Fruit fly (Drosophila melanogaster) whole organism, embryonic: ENCODE data around the gene CG15034.

Experiments used
- BEAF-32 ChIP-seq: fragments of 200-800 bp; sonication (Bioruptor generic); optimal IDR thresholded peaks from 3 replicates; lab custom pipeline; 2017; ENCODE audit warnings: missing biosample characterization, missing genetic modification characterization, mild to moderate bottlenecking, moderate library complexity, missing genetic modification reagents
- BtbVII ChIP-seq: fragments of 200-800 bp; sonication (Bioruptor generic); optimal IDR thresholded peaks from 3 replicates; lab custom pipeline; 2017; ENCODE audit warnings: missing biosample characterization, mild to moderate bottlenecking, missing genetic modification characterization
- CG10209 ChIP-seq: fragments of 200-800 bp; sonication (Bioruptor generic); optimal IDR thresholded peaks from 3 replicates; lab custom pipeline; 2017; ENCODE audit warnings: missing biosample characterization, mild to moderate bottlenecking, missing genetic modification characterization, missing genetic modification reagents
- CG11085 ChIP-seq: fragments of 200-800 bp; sonication (Bioruptor generic); IDR thresholded peaks from 2 replicates; pipeline ENCODE4 v1.3.6; 2022; ENCODE audit warnings: missing biosample characterization, missing genetic modification characterization
- CG12769 ChIP-seq: fragments of 200-800 bp; sonication (Bioruptor generic); optimal IDR thresholded peaks from 2 replicates; lab custom pipeline; 2019; ENCODE audit warnings: missing biosample characterization, mild to moderate bottlenecking, missing genetic modification characterization, moderate library complexity
- CG15011 ChIP-seq: fragments of 200-800 bp; sonication (Bioruptor generic); optimal IDR thresholded peaks from 3 replicates; lab custom pipeline; 2018; ENCODE audit warnings: missing biosample characterization, mild to moderate bottlenecking, missing genetic modification characterization
- CG17612 ChIP-seq: fragments of 200-800 bp; sonication (Bioruptor generic); IDR thresholded peaks from 2 replicates; pipeline ENCODE4 v1.3.6; 2022; ENCODE audit warnings: missing biosample characterization, missing genetic modification characterization
- CG1832 ChIP-seq: fragments of 200-800 bp; sonication (Bioruptor generic); optimal IDR thresholded peaks from 2 replicates; lab custom pipeline; 2017; ENCODE audit warnings: missing biosample characterization, mild to moderate bottlenecking, missing genetic modification characterization, inconsistent platforms
- CG3065 ChIP-seq: fragments of 200-800 bp; sonication (Bioruptor generic); optimal IDR thresholded peaks from 2 replicates; lab custom pipeline; 2016; ENCODE audit warnings: missing biosample characterization, missing genetic modification characterization
- CG31441 ChIP-seq: fragments of 200-800 bp; sonication (Bioruptor generic); IDR thresholded peaks from 2 replicates; pipeline ENCODE4 v1.3.6; 2022; ENCODE audit warnings: missing biosample characterization, missing genetic modification characterization
- CG3838 ChIP-seq: fragments of 200-800 bp; sonication (Bioruptor generic); optimal IDR thresholded peaks from 3 replicates; lab custom pipeline; 2016; ENCODE audit warnings: missing biosample characterization, missing genetic modification characterization
- CG4730 ChIP-seq: fragments of 200-800 bp; sonication (Bioruptor generic); IDR thresholded peaks from 2 replicates; pipeline ENCODE4 v1.3.6; 2022; ENCODE audit warnings: missing biosample characterization, missing genetic modification characterization
- CG6272 ChIP-seq: fragments of 200-800 bp; sonication (Bioruptor generic); IDR thresholded peaks from 2 replicates; pipeline ENCODE4 v1.3.6; 2022; ENCODE audit warnings: missing biosample characterization, missing genetic modification characterization
- CG7839 ChIP-seq: fragments of 200-800 bp; sonication (Bioruptor generic); optimal IDR thresholded peaks from 3 replicates; lab custom pipeline; 2018; ENCODE audit warnings: missing biosample characterization, mild to moderate bottlenecking, missing genetic modification characterization, moderate library complexity
- CG8478 ChIP-seq: fragments of >200 bp; optimal IDR thresholded peaks from 2 replicates; lab custom pipeline; 2018
- CG9932 ChIP-seq: fragments of 200-800 bp; sonication (Bioruptor generic); IDR thresholded peaks from 2 replicates; pipeline ENCODE4 v1.3.6; 2022; ENCODE audit warnings: missing biosample characterization, missing genetic modification characterization
- CkIIα-i1 ChIP-seq: fragments of 200-800 bp; sonication (Bioruptor generic); IDR thresholded peaks from 2 replicates; pipeline ENCODE4 v1.3.6; 2022; ENCODE audit warnings: missing biosample characterization, missing genetic modification characterization
- D19A ChIP-seq: fragments of 200-800 bp; optimal IDR thresholded peaks from 3 replicates; lab custom pipeline; 2019; ENCODE audit warnings: missing biosample characterization, mild to moderate bottlenecking, missing genetic modification characterization, moderate library complexity
- Dbx ChIP-seq: fragments of 200-800 bp; sonication (Bioruptor generic); IDR thresholded peaks from 3 replicates; pipeline ENCODE4 v1.3.6; 2022; ENCODE audit warnings: missing biosample characterization, missing genetic modification characterization
- Elba2 ChIP-seq: fragments of 200-800 bp; sonication (Bioruptor generic); optimal IDR thresholded peaks from 3 replicates; lab custom pipeline; 2016; ENCODE audit warnings: missing biosample characterization, missing genetic modification characterization
- Fer3 ChIP-seq: fragments of 200-800 bp; sonication (Bioruptor generic); optimal IDR thresholded peaks from 2 replicates; lab custom pipeline; 2018; ENCODE audit warnings: missing biosample characterization, mild to moderate bottlenecking, missing genetic modification characterization, moderate library complexity
- HLH54F ChIP-seq: fragments of 200-800 bp; sonication (Bioruptor generic); optimal IDR thresholded peaks from 3 replicates; lab custom pipeline; 2016; ENCODE audit warnings: missing biosample characterization, missing genetic modification characterization
- Hmx ChIP-seq: fragments of 200-800 bp; sonication (Bioruptor generic); optimal IDR thresholded peaks from 2 replicates; lab custom pipeline; 2016; ENCODE audit warnings: missing biosample characterization, missing genetic modification characterization
- Med ChIP-seq: fragments of 200-800 bp; sonication (Bioruptor generic); peaks from one replicate; lab custom pipeline; 2016; ENCODE audit warnings: missing biosample characterization, missing genetic modification characterization, mild to moderate bottlenecking, inconsistent platforms, moderate library complexity
- NK7.1 ChIP-seq: fragments of 200-800 bp; sonication (Bioruptor generic); optimal IDR thresholded peaks from 3 replicates; lab custom pipeline; 2016; ENCODE audit warnings: missing biosample characterization, missing genetic modification characterization
- Rx ChIP-seq: fragments of 200-800 bp; sonication (Bioruptor generic); IDR thresholded peaks from 2 replicates; pipeline ENCODE4 v1.3.6; 2022; ENCODE audit warnings: missing biosample characterization, missing genetic modification characterization
- Sox100B ChIP-seq: fragments of 200-800 bp; sonication (Bioruptor generic); optimal IDR thresholded peaks from 3 replicates; lab custom pipeline; 2018; ENCODE audit warnings: missing biosample characterization, mild to moderate bottlenecking, missing genetic modification characterization
- YL-1 ChIP-seq: fragments of 200-800 bp; sonication (Bioruptor generic); optimal IDR thresholded peaks from 3 replicates; lab custom pipeline; 2017; ENCODE audit warnings: missing biosample characterization, mild to moderate bottlenecking, missing genetic modification characterization
- ac ChIP-seq: fragments of 200-800 bp; sonication (Bioruptor generic); optimal IDR thresholded peaks from 3 replicates; lab custom pipeline; 2017; ENCODE audit warnings: missing biosample characterization, mild to moderate bottlenecking, missing genetic modification characterization
- az2 ChIP-seq: fragments of 200-800 bp; sonication (Bioruptor generic); optimal IDR thresholded peaks from 3 replicates; lab custom pipeline; 2016; ENCODE audit warnings: missing biosample characterization, missing genetic modification characterization
- bab2 ChIP-seq: fragments of 200-800 bp; sonication (Bioruptor generic); optimal IDR thresholded peaks from 2 replicates; lab custom pipeline; 2016; ENCODE audit warnings: missing biosample characterization, missing genetic modification characterization
- ci ChIP-seq: fragments of 200-800 bp; sonication (Bioruptor generic); IDR thresholded peaks from 3 replicates; pipeline ENCODE4 v1.3.6; 2022; ENCODE audit warnings: missing biosample characterization, missing genetic modification characterization
- dimm ChIP-seq: fragments of 200-800 bp; sonication (Bioruptor generic); IDR thresholded peaks from 2 replicates; pipeline ENCODE4 v1.3.6; 2022; ENCODE audit warnings: missing biosample characterization, missing genetic modification characterization
- gce ChIP-seq: fragments of 200-800 bp; sonication (Bioruptor generic); IDR thresholded peaks from 3 replicates; pipeline ENCODE4 v1.3.6; 2022; ENCODE audit warnings: missing biosample characterization, missing genetic modification characterization
- gem ChIP-seq: fragments of 200-800 bp; sonication (Bioruptor generic); optimal IDR thresholded peaks from 2 replicates; lab custom pipeline; 2019; ENCODE audit warnings: missing biosample characterization, mild to moderate bottlenecking, missing genetic modification characterization, moderate library complexity
- grn ChIP-seq: fragments of 200-800 bp; sonication (Bioruptor generic); optimal IDR thresholded peaks from 3 replicates; lab custom pipeline; 2017; ENCODE audit warnings: missing biosample characterization, missing genetic modification characterization
- kni ChIP-seq: fragments of 200-800 bp; sonication (Bioruptor generic); optimal IDR thresholded peaks from 3 replicates; lab custom pipeline; 2017; ENCODE audit warnings: mild to moderate bottlenecking, missing biosample characterization, missing genetic modification reagents, missing genetic modification characterization
- mld ChIP-seq: fragments of 200-800 bp; sonication (Bioruptor generic); IDR thresholded peaks from 3 replicates; pipeline ENCODE4 v1.3.6; 2022; ENCODE audit warnings: missing biosample characterization, missing genetic modification characterization; ENCODE audit not compliant: partially characterized antibody
- p53 ChIP-seq: fragments of 200-800 bp; sonication (Bioruptor generic); optimal IDR thresholded peaks from 2 replicates; lab custom pipeline; 2016; ENCODE audit warnings: missing biosample characterization, missing genetic modification characterization
- pb ChIP-seq: fragments of 200-800 bp; sonication (Bioruptor generic); optimal IDR thresholded peaks from 3 replicates; lab custom pipeline; 2016; ENCODE audit warnings: missing biosample characterization, missing genetic modification characterization
- phol ChIP-seq: fragments of 200-800 bp; sonication (Bioruptor generic); optimal IDR thresholded peaks from 3 replicates; lab custom pipeline; 2018; ENCODE audit warnings: missing biosample characterization, mild to moderate bottlenecking, missing genetic modification characterization, moderate library complexity
- salm ChIP-seq: fragments of 200-800 bp; sonication (Bioruptor generic); optimal IDR thresholded peaks from 2 replicates; lab custom pipeline; 2018; ENCODE audit warnings: missing biosample characterization, mild to moderate bottlenecking, missing genetic modification characterization
- sd ChIP-seq: fragments of 200-800 bp; sonication (Bioruptor generic); optimal IDR thresholded peaks from 3 replicates; lab custom pipeline; 2018; ENCODE audit warnings: missing biosample characterization, mild to moderate bottlenecking, missing genetic modification characterization, moderate library complexity
- sima ChIP-seq: fragments of 200-800 bp; sonication (Bioruptor generic); optimal IDR thresholded peaks from 2 replicates; lab custom pipeline; 2016; ENCODE audit warnings: missing biosample characterization, missing genetic modification characterization
- sna ChIP-seq: fragments of 200-800 bp; sonication (Bioruptor generic); IDR thresholded peaks from 2 replicates; pipeline ENCODE4 v1.3.6; 2022; ENCODE audit warnings: missing biosample characterization, missing genetic modification characterization; ENCODE audit not compliant: partially characterized antibody
- ttk ChIP-seq: fragments of 200-800 bp; sonication (Bioruptor generic); IDR thresholded peaks from 2 replicates; pipeline ENCODE4 v2.1.2; 2022; ENCODE audit warnings: missing biosample characterization, missing genetic modification characterization
- wek ChIP-seq: fragments of 200-800 bp; sonication (Bioruptor generic); optimal IDR thresholded peaks from 3 replicates; lab custom pipeline; 2018; ENCODE audit warnings: missing biosample characterization, mild to moderate bottlenecking, missing genetic modification characterization, moderate library complexity
- zen2 ChIP-seq: fragments of 200-800 bp; sonication (Bioruptor generic); IDR thresholded peaks from 3 replicates; pipeline ENCODE4 v1.3.6; 2022; ENCODE audit warnings: missing biosample characterization, missing genetic modification characterization; ENCODE audit not compliant: partially characterized antibody
- zfh1 ChIP-seq: fragments of 200-800 bp; sonication (Bioruptor generic); IDR thresholded peaks from 3 replicates; pipeline ENCODE4 v1.3.6; 2022; ENCODE audit warnings: missing biosample characterization, missing genetic modification characterization

The CG15034 gene

DNA sequence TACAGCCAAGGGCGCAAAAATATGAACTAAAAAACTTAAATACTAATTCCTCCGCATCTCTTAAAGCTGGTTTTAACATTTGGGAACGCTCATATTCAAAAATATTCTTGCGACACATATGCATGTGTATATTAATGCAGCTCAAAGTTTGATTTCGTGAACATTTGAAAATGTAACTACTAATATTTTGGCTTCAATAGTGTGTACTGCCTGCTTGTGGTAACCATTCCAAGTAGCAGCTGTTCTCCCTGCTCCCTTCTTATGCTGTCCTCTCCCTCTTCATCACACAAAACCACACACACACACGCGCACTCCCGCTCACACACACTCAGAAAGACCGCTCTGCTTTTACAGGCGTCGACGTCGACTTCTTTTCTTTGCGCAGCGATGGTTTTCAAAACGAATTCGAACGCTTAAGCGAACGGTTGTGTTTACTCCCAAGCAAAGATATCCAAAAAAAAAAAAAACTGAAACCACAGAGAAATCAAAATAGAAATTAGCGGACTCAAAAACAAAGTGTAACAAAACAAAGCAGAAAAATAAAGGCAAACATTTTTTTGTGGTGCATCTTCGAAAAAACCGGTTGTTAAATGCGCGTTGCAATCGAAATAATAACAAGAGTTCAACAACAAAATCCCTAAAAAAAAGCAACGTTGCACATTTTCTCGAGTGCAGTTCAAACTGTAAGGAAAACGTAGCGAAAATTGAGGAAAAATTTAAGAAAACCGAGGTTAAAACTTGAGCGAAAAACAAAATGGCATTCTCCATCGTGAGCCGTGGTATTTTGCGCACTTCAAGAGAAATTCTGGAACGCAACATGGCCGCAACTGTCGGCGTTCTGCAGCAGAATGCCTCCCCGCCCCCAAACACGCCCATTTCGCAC lies 10.1 kb downstream of the CG15034 start, which contains the start of gene CBP (continued):
- TF ChIP-seq CG10209 (GFP tag; lab: Kevin White, UChicago), result peak; percentile 98
- no peak for TF ChIP-seq CG1832
- TF ChIP-seq gce (GFP tag; lab: Robert Waterston, UW), result peak; percentile 95
- TF ChIP-seq salm (tag; lab: Kevin White, UChicago), result peak; percentile 98
- peak; percentile 83 for TF ChIP-seq CG11085
- TF ChIP-seq NK7.1, result peak; percentile 94
- peak; percentile 96 for TF ChIP-seq bab2 (GFP tag; lab: Kevin White, UChicago)
- no peak for TF ChIP-seq mld (GFP tag; lab: Robert Waterston, UW)
- peak; percentile 98 for TF ChIP-seq zfh1
- TF ChIP-seq ac (GFP tag; lab: Kevin White, UChicago), result peak; percentile 99
- TF ChIP-seq YL-1 (GFP tag; lab: Kevin White, UChicago), result peak; percentile 96
- TF ChIP-seq phol, result peak; percentile 98
- TF ChIP-seq wek, result peak; percentile 93
- peak; percentile 85 for TF ChIP-seq Dbx (GFP tag; lab: Robert Waterston, UW)
- TF ChIP-seq ttk (GFP tag; lab: Robert Waterston, UW), result peak; percentile 95
- peak; percentile 94 for TF ChIP-seq CG3065
- peak; percentile 98 for TF ChIP-seq Sox100B
- no peak for TF ChIP-seq CG8478 (lab: Kevin White, UChicago)
- TF ChIP-seq CG4730, result peak; percentile 93
- peak; percentile 97 for TF ChIP-seq D19A (tag; lab: Kevin White, UChicago)
- TF ChIP-seq CG9932 (GFP tag; lab: Robert Waterston, UW), result peak; percentile 88
- TF ChIP-seq sd (tag; lab: Kevin White, UChicago), result peak; percentile 90
- peak; percentile 99 for TF ChIP-seq CG7839 (tag; lab: Kevin White, UChicago)
- TF ChIP-seq CG3838 (GFP tag; lab: Kevin White, UChicago), result peak; percentile 87
- TF ChIP-seq HLH54F (GFP tag; lab: Kevin White, UChicago), result peak; percentile 93
- peak; percentile 88 for TF ChIP-seq sima (GFP tag; lab: Kevin White, UChicago)
- TF ChIP-seq Med, result peak; percentile 100
- peak; percentile 98 for TF ChIP-seq az2
- TF ChIP-seq Fer3 (tag; lab: Kevin White, UChicago), result peak; percentile 96
- TF ChIP-seq BtbVII, result peak; percentile 96
- no peak for TF ChIP-seq zen2
- no peak for TF ChIP-seq sna (GFP tag; lab: Robert Waterston, UW)
- peak; percentile 79 for TF ChIP-seq Elba2 (GFP tag; lab: Kevin White, UChicago)
- TF ChIP-seq Hmx (GFP tag; lab: Kevin White, UChicago), result peak; percentile 85
- peak; percentile 91 for TF ChIP-seq pb
- peak; percentile 98 for TF ChIP-seq ci (GFP tag; lab: Robert Waterston, UW)
- TF ChIP-seq CG31441, result peak; percentile 95
- TF ChIP-seq CkIIα-i1 (GFP tag; lab: Robert Waterston, UW), result 0 out of 2 replicates have a peak, but pooled peaks have one; percentile 53
- peak; percentile 99 for TF ChIP-seq gem (tag; lab: Kevin White, UChicago)
- peak; percentile 88 for TF ChIP-seq CG6272 (GFP tag; lab: Robert Waterston, UW)
- peak; percentile 72 for TF ChIP-seq grn
- TF ChIP-seq CG12769 (tag; lab: Kevin White, UChicago), result peak; percentile 98
- TF ChIP-seq BEAF-32 (GFP tag; lab: Kevin White, UChicago), result peak; percentile 12
- peak; percentile 96 for TF ChIP-seq CG15011 (GFP tag; lab: Kevin White, UChicago)
- peak; percentile 82 for TF ChIP-seq dimm
- peak; percentile 93 for TF ChIP-seq p53 (GFP tag; lab: Kevin White, UChicago)
- TF ChIP-seq CG17612, result peak; percentile 86
- TF ChIP-seq kni, result peak; percentile 96
- TF ChIP-seq Rx (GFP tag; lab: Robert Waterston, UW), result peak; percentile 93
